Worm (Caenorhabditis elegans) whole organism, young adult: ENCODE results near the gene sup-12.

Source experiments
- F37B4.10 ChIP-seq: fragments of 200-800 bp; sonication (Bioruptor generic); IDR thresholded peaks from 2 replicates; pipeline ENCODE4 v1.3.6; 2022; ENCODE audit warnings: missing genetic modification characterization, missing compliant biosample characterization
- F57A8.1 ChIP-seq: fragments of 200-800 bp; sonication (Bioruptor generic); optimal IDR thresholded peaks from 2 replicates; lab custom pipeline; 2018; ENCODE audit warnings: mild to moderate bottlenecking, missing genetic modification characterization, moderate library complexity, missing compliant biosample characterization
- F57C9.4 ChIP-seq: sonication (generic microtip); optimal IDR thresholded peaks from 2 replicates; lab custom pipeline; 2017; ENCODE audit warnings: mild to moderate bottlenecking, missing genetic modification characterization, missing compliant biosample characterization
- T26A5.8 ChIP-seq: sonication (generic microtip); optimal IDR thresholded peaks from 2 replicates; lab custom pipeline; 2016; ENCODE audit warnings: missing genetic modification characterization, missing compliant biosample characterization
- Y53G8AR.9 ChIP-seq: fragments of 200-800 bp; sonication (Bioruptor generic); conservative IDR thresholded peaks from 2 replicates; pipeline ENCODE4 v1.3.6; 2022; ENCODE audit warnings: missing genetic modification reagents, missing genetic modification characterization, missing compliant biosample characterization
- Y67H2A.10 ChIP-seq: fragments of 200-800 bp; sonication (Bioruptor generic); conservative IDR thresholded peaks from 2 replicates; pipeline ENCODE4 v1.3.6; 2022; ENCODE audit warnings: missing genetic modification reagents, missing genetic modification characterization, missing compliant biosample characterization
- Y79H2A.3 ChIP-seq: fragments of 200-800 bp; sonication (Bioruptor generic); conservative IDR thresholded peaks from 2 replicates; pipeline ENCODE4 v1.3.6; 2022; ENCODE audit warnings: missing genetic modification reagents, missing genetic modification characterization, missing compliant biosample characterization
- Y95B8A.8 ChIP-seq: fragments of 200-800 bp; sonication (Bioruptor generic); IDR thresholded peaks from 2 replicates; pipeline ENCODE4 v1.3.6; 2022; ENCODE audit warnings: missing genetic modification reagents, missing genetic modification characterization, missing compliant biosample characterization
- ZK185.1 ChIP-seq: sonication (generic microtip); optimal IDR thresholded peaks from 2 replicates; lab custom pipeline; 2016; ENCODE audit warnings: mild to moderate bottlenecking, missing genetic modification characterization, missing compliant biosample characterization; ENCODE audit not compliant: poor library complexity, severe bottlenecking
- akir-1 ChIP-seq: fragments of 200-800 bp; sonication (Bioruptor generic); optimal IDR thresholded peaks from 2 replicates; lab custom pipeline; 2018; ENCODE audit warnings: mild to moderate bottlenecking, missing genetic modification characterization, moderate library complexity, missing compliant biosample characterization
- ama-1 ChIP-seq, 3 experiments: fragments of 150-350 bp in 1 of 3; sonication (generic microtip) in 2 of 3; optimal IDR thresholded peaks; 2 replicates each; lab custom pipeline; 2014 to 2018; ENCODE audit warnings: missing biosample characterization in 2 of 3, missing genetic modification characterization in 2 of 3, missing genetic modification reagents in 2 of 3
- attf-3 ChIP-seq: fragments of 200-800 bp; sonication (Bioruptor generic); conservative IDR thresholded peaks from 2 replicates; pipeline ENCODE4 v1.3.6; 2022; ENCODE audit warnings: missing genetic modification reagents, missing genetic modification characterization, missing compliant biosample characterization
- attf-5 ChIP-seq: fragments of 200-800 bp; sonication (Bioruptor generic); optimal IDR thresholded peaks from 2 replicates; lab custom pipeline; 2018; ENCODE audit warnings: mild to moderate bottlenecking, missing genetic modification characterization, missing compliant biosample characterization
- bed-1 ChIP-seq: fragments of 200-800 bp; sonication (Bioruptor generic); IDR thresholded peaks from 2 replicates; pipeline ENCODE4 v1.3.6; 2022; ENCODE audit warnings: missing genetic modification reagents, missing genetic modification characterization, missing compliant biosample characterization
- ccch-3 ChIP-seq: fragments of 200-800 bp; sonication (Bioruptor generic); optimal IDR thresholded peaks from 2 replicates; lab custom pipeline; 2018; ENCODE audit warnings: mild to moderate bottlenecking, missing genetic modification characterization, missing compliant biosample characterization
- dpff-1 ChIP-seq: sonication (generic microtip); optimal IDR thresholded peaks from 2 replicates; lab custom pipeline; 2017; ENCODE audit warnings: mild to moderate bottlenecking, missing genetic modification characterization, missing compliant biosample characterization
- dpl-1 ChIP-seq: fragments of 150-350 bp; optimal IDR thresholded peaks from 2 replicates; lab custom pipeline; 2014; ENCODE audit warnings: missing biosample characterization, missing genetic modification reagents, missing genetic modification characterization
- egl-18 ChIP-seq: fragments of 200-800 bp; sonication (Bioruptor generic); IDR thresholded peaks from 2 replicates; pipeline ENCODE4 v1.3.6; 2022; ENCODE audit warnings: missing genetic modification reagents, missing genetic modification characterization, missing compliant biosample characterization
- hsf-1 ChIP-seq: fragments of 200-800 bp; sonication (Bioruptor generic); IDR thresholded peaks from 2 replicates; pipeline ENCODE4 v1.3.6; 2022; ENCODE audit warnings: missing genetic modification reagents, missing genetic modification characterization, missing compliant biosample characterization
- lin-35 ChIP-seq, 3 experiments: fragments of 150-350 bp in 2 of 3; sonication (generic microtip) in 1 of 3; optimal IDR thresholded peaks; 2 replicates each; lab custom pipeline; 2014 to 2018; ENCODE audit warnings: missing biosample characterization in 3 of 3, missing genetic modification characterization in 3 of 3, missing genetic modification reagents in 3 of 3
- lin-54 ChIP-seq: fragments of 200-800 bp; sonication (Bioruptor generic); optimal IDR thresholded peaks from 2 replicates; lab custom pipeline; 2018; ENCODE audit warnings: mild to moderate bottlenecking, missing genetic modification characterization, missing compliant biosample characterization
- lir-1 ChIP-seq: fragments of 200-800 bp; sonication (Bioruptor generic); conservative IDR thresholded peaks from 2 replicates; pipeline ENCODE4 v1.3.6; 2022; ENCODE audit warnings: missing genetic modification reagents, missing genetic modification characterization, missing compliant biosample characterization
- mel-28 ChIP-seq: sonication (generic microtip); optimal IDR thresholded peaks from 2 replicates; lab custom pipeline; 2016; ENCODE audit warnings: borderline replicate concordance, mild to moderate bottlenecking, missing genetic modification characterization, missing compliant biosample characterization
- mxl-1 ChIP-seq: sonication (generic microtip); optimal IDR thresholded peaks from 2 replicates; lab custom pipeline; 2016; ENCODE audit warnings: missing genetic modification characterization, missing compliant biosample characterization
- nhr-120 ChIP-seq: fragments of 200-800 bp; sonication (Bioruptor generic); IDR thresholded peaks from 2 replicates; pipeline ENCODE4 v1.3.6; 2022; ENCODE audit warnings: missing genetic modification characterization, missing compliant biosample characterization
- nhr-27 ChIP-seq: fragments of 200-800 bp; sonication (Bioruptor generic); optimal IDR thresholded peaks from 2 replicates; lab custom pipeline; 2018; ENCODE audit warnings: mild to moderate bottlenecking, missing genetic modification characterization, moderate library complexity, missing compliant biosample characterization
- pbrm-1 ChIP-seq: fragments of 200-800 bp; sonication (Bioruptor generic); IDR thresholded peaks from 2 replicates; pipeline ENCODE4 v1.3.6; 2022; ENCODE audit warnings: missing genetic modification reagents, missing genetic modification characterization, missing compliant biosample characterization
- pha-4 ChIP-seq: fragments of 150-350 bp; sonication (generic microtip); optimal IDR thresholded peaks from 2 replicates; lab custom pipeline; 2014; ENCODE audit warnings: missing biosample characterization, missing genetic modification reagents, missing genetic modification characterization
- rpc-1 ChIP-seq, 2 experiments: fragments of 150-350 bp in 1 of 2; sonication (generic microtip) in 1 of 2; optimal IDR thresholded peaks; 2 replicates each; lab custom pipeline; 2014 to 2018; ENCODE audit warnings: missing biosample characterization in 1 of 2, missing genetic modification characterization in 1 of 2, missing genetic modification reagents in 1 of 2, missing genotype in 1 of 2
- sea-2 ChIP-seq: fragments of 200-800 bp; sonication (Bioruptor generic); IDR thresholded peaks from 2 replicates; pipeline ENCODE4 v1.3.6; 2022; ENCODE audit warnings: missing genetic modification characterization, missing compliant biosample characterization
- snpc-1.1 ChIP-seq: sonication (generic microtip); optimal IDR thresholded peaks from 2 replicates; lab custom pipeline; 2017; ENCODE audit warnings: missing genetic modification characterization, mild to moderate bottlenecking, missing compliant biosample characterization, antibody characterized with exemption, moderate library complexity, missing genotype, missing genetic modification reagents; ENCODE audit not compliant: insufficient read depth
- snpc-1.3 ChIP-seq: sonication (generic microtip); optimal IDR thresholded peaks from 2 replicates; lab custom pipeline; 2017; ENCODE audit warnings: missing genetic modification characterization, mild to moderate bottlenecking, missing compliant biosample characterization, antibody characterized with exemption, moderate library complexity, missing genotype, missing genetic modification reagents; ENCODE audit not compliant: insufficient read depth
- sptf-2 ChIP-seq: fragments of 200-800 bp; sonication (Bioruptor generic); optimal IDR thresholded peaks from 2 replicates; lab custom pipeline; 2018; ENCODE audit warnings: mild to moderate bottlenecking, missing genetic modification characterization, missing compliant biosample characterization
- zfh-2 ChIP-seq: fragments of 200-800 bp; sonication (Bioruptor generic); conservative IDR thresholded peaks from 2 replicates; pipeline ENCODE4 v1.3.6; 2022; ENCODE audit warnings: missing genetic modification reagents, missing genetic modification characterization, missing compliant biosample characterization
- ztf-25 ChIP-seq: fragments of 200-800 bp; sonication (Bioruptor generic); IDR thresholded peaks from 2 replicates; pipeline ENCODE4 v1.3.6; 2022; ENCODE audit warnings: missing genetic modification reagents, missing genetic modification characterization, missing compliant biosample characterization
- ztf-28 ChIP-seq: fragments of 200-800 bp; sonication (Bioruptor generic); IDR thresholded peaks from 2 replicates; pipeline ENCODE4 v1.3.6; 2022; ENCODE audit warnings: missing genetic modification reagents, missing genetic modification characterization, missing compliant biosample characterization
- ztf-3 ChIP-seq: fragments of 200-800 bp; sonication (Bioruptor generic); optimal IDR thresholded peaks from 2 replicates; lab custom pipeline; 2018; ENCODE audit warnings: mild to moderate bottlenecking, missing genetic modification characterization, missing compliant biosample characterization

Gene sup-12

ce11 chrX:3859449-3859848 is 44.9 kb upstream of the sup-12 start:
- TF ChIP-seq dpl-1 (GFP tag; lab: Kevin White, UChicago) = no peak
- no peak for TF ChIP-seq ztf-28 (GFP tag; lab: Robert Waterston, UW)
- TF ChIP-seq akir-1 (GFP tag; lab: Kevin White, UChicago) = no peak
- no peak for TF ChIP-seq ccch-3 (GFP tag; lab: Kevin White, UChicago)
- TF ChIP-seq T26A5.8 (tag; lab: Kevin White, UChicago) = no peak
- no peak for TF ChIP-seq nhr-120 (GFP tag; lab: Robert Waterston, UW)
- no peak for TF ChIP-seq nhr-27 (tag; lab: Kevin White, UChicago)
- no peak for TF ChIP-seq sea-2 (GFP tag; lab: Robert Waterston, UW)
- no peak for TF ChIP-seq rpc-1 (optimal IDR thresholded peaks at IDR 0.05; lab: Kevin White, UChicago)
- no peak for TF ChIP-seq rpc-1 (tag; optimal IDR thresholded peaks at IDR 0.05; lab: Kevin White, UChicago)
- TF ChIP-seq Y95B8A.8 (GFP tag; lab: Robert Waterston, UW) = no peak
- TF ChIP-seq, all 124 proteins: peak for 0

ce11 chrX:3861294-3861693 is 43.1 kb upstream of the sup-12 start:
- TF ChIP-seq ZK185.1 = no peak
- TF ChIP-seq lin-54 (GFP tag; lab: Kevin White, UChicago) = no peak
- no peak for TF ChIP-seq mel-28 (tag; lab: Kevin White, UChicago)
- no peak for TF ChIP-seq Y53G8AR.9
- no peak for TF ChIP-seq egl-18 (GFP tag; lab: Robert Waterston, UW)
- no peak for TF ChIP-seq lir-1 (GFP tag; lab: Robert Waterston, UW)
- no peak for TF ChIP-seq Y79H2A.3
- no peak for TF ChIP-seq hsf-1 (GFP tag; lab: Robert Waterston, UW)

- TF ChIP-seq lin-35 (GFP tag; optimal IDR thresholded peaks at IDR 0.05; lab: Kevin White, UChicago) (no peak), attf-5 (GFP tag; lab: Kevin White, UChicago) (no peak), Y95B8A.8 (GFP tag; lab: Robert Waterston, UW) (no peak), F57C9.4 (tag; lab: Kevin White, UChicago) (no peak), sptf-2 (GFP tag; lab: Kevin White, UChicago) (no peak), ama-1 (optimal IDR thresholded peaks at IDR 0.05; lab: Kevin White, UChicago) (no peak), ama-1 (GFP tag; optimal IDR thresholded peaks at IDR 0.05; lab: Kevin White, UChicago) (no peak), snpc-1.3 (tag; lab: Kevin White, UChicago) (no peak), bed-1 (GFP tag; lab: Robert Waterston, UW) (no peak), pha-4 (tag; lab: Kevin White, UChicago) (no peak), Y67H2A.10 (GFP tag; lab: Robert Waterston, UW) (no peak), pbrm-1 (no peak), snpc-1.1 (tag; lab: Kevin White, UChicago) (no peak)
These were observed 38.2 kb upstream of the sup-12 start for ce11 chrX:3866197-3866596.

- TF ChIP-seq attf-3 (GFP tag; lab: Robert Waterston, UW) (no peak), zfh-2 (GFP tag; lab: Robert Waterston, UW) (no peak), F37B4.10 (no peak), ztf-25 (GFP tag; lab: Robert Waterston, UW) (no peak), ztf-3 (GFP tag; lab: Kevin White, UChicago) (no peak), dpff-1 (tag; lab: Kevin White, UChicago) (no peak), mxl-1 (tag; lab: Kevin White, UChicago) (no peak), F57A8.1 (GFP tag; lab: Kevin White, UChicago) (no peak)
- TF ChIP-seq, all 124 proteins: peak for 0
These were observed 36.6 kb upstream of the sup-12 start for ce11 chrX:3867760-3868159.
